Worm (Caenorhabditis elegans): ENCODE data around the gene cct-5.

Gene cct-5

DNA sequence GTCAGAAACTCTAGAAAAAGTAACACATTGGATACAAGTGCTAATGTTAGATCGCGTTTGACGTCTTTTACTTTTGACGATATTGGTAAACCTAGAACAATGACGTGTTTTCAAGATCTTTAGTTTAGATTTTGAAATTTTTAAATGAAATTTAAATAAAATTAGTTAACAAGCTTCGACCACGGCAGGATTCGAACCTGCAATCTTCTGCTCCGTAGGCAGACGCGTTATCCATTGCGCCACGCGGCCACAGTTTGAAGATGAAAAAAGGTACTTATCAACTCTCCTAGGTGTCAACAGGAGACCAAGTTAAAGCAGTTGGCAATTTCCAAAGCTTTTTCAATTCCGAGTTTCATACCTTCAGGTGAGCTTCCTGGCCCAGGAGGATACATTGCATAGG lies 58.6 kb downstream of the cct-5 start:
- TF ChIP-seq C34F6.9 (tag; optimal IDR thresholded peaks at IDR 0.05) (peak; percentile 8), F13H6.1 (tag; optimal IDR thresholded peaks at IDR 0.05) (no peak), sma-3 (GFP tag; optimal IDR thresholded peaks at IDR 0.05) (no peak), ztf-4 (tag; optimal IDR thresholded peaks at IDR 0.05) (no peak), sem-4 (tag; optimal IDR thresholded peaks at IDR 0.05) (no peak), fos-1 (tag; optimal IDR thresholded peaks at IDR 0.05) (peak; percentile 40), lsy-2 (tag; optimal IDR thresholded peaks at IDR 0.05) (peak in 1 of 2 experiments; percentile 25)
